Worm (Caenorhabditis elegans) whole organism, young adult: ENCODE results near the gene C26D10.4.

Source experiments
- B0336.3 ChIP-seq: fragments of 200-800 bp; sonication (Bioruptor generic); IDR thresholded peaks from 2 replicates; pipeline ENCODE4 v1.3.6; 2022; ENCODE audit warnings: missing genetic modification characterization, missing compliant biosample characterization
- C06A6.2 ChIP-seq: fragments of 200-800 bp; sonication (Bioruptor generic); conservative IDR thresholded peaks from 2 replicates; pipeline ENCODE4 v1.3.6; 2022; ENCODE audit warnings: missing genetic modification characterization, missing compliant biosample characterization
- C17E4.6 ChIP-seq: fragments of 200-800 bp; sonication (Bioruptor generic); IDR thresholded peaks from 2 replicates; pipeline ENCODE4 v1.3.6; 2022; ENCODE audit warnings: missing genetic modification reagents, missing genetic modification characterization, missing compliant biosample characterization
- F23B12.7 ChIP-seq: sonication (generic microtip); optimal IDR thresholded peaks from 2 replicates; lab custom pipeline; 2017; ENCODE audit warnings: missing genetic modification characterization, mild to moderate bottlenecking, missing compliant biosample characterization, antibody characterized with exemption, moderate library complexity; ENCODE audit not compliant: insufficient read depth
- F37B4.10 ChIP-seq: fragments of 200-800 bp; sonication (Bioruptor generic); IDR thresholded peaks from 2 replicates; pipeline ENCODE4 v1.3.6; 2022; ENCODE audit warnings: missing genetic modification characterization, missing compliant biosample characterization
- F57C9.4 ChIP-seq: sonication (generic microtip); optimal IDR thresholded peaks from 2 replicates; lab custom pipeline; 2017; ENCODE audit warnings: mild to moderate bottlenecking, missing genetic modification characterization, missing compliant biosample characterization
- Y53G8AR.9 ChIP-seq: fragments of 200-800 bp; sonication (Bioruptor generic); conservative IDR thresholded peaks from 2 replicates; pipeline ENCODE4 v1.3.6; 2022; ENCODE audit warnings: missing genetic modification reagents, missing genetic modification characterization, missing compliant biosample characterization
- Y56A3A.18 ChIP-seq: fragments of 200-800 bp; sonication (Bioruptor generic); IDR thresholded peaks from 2 replicates; pipeline ENCODE4 v1.3.6; 2022; ENCODE audit warnings: missing genetic modification reagents, missing genetic modification characterization, missing compliant biosample characterization
- Y79H2A.3 ChIP-seq: fragments of 200-800 bp; sonication (Bioruptor generic); conservative IDR thresholded peaks from 2 replicates; pipeline ENCODE4 v1.3.6; 2022; ENCODE audit warnings: missing genetic modification reagents, missing genetic modification characterization, missing compliant biosample characterization
- akir-1 ChIP-seq: fragments of 200-800 bp; sonication (Bioruptor generic); optimal IDR thresholded peaks from 2 replicates; lab custom pipeline; 2018; ENCODE audit warnings: mild to moderate bottlenecking, missing genetic modification characterization, moderate library complexity, missing compliant biosample characterization
- aptf-3 ChIP-seq: fragments of 200-800 bp; sonication (Bioruptor generic); IDR thresholded peaks from 2 replicates; pipeline ENCODE4 v1.3.6; 2022; ENCODE audit warnings: missing genetic modification characterization, missing compliant biosample characterization
- atf-7 ChIP-seq: sonication (generic microtip); optimal IDR thresholded peaks from 2 replicates; lab custom pipeline; 2017; ENCODE audit warnings: mild to moderate bottlenecking, missing genetic modification characterization, missing compliant biosample characterization
- attf-6 ChIP-seq: fragments of 200-800 bp; sonication (Bioruptor generic); IDR thresholded peaks from 2 replicates; pipeline ENCODE4 v1.3.6; 2022; ENCODE audit warnings: missing genetic modification reagents, missing genetic modification characterization, missing compliant biosample characterization
- ceh-27 ChIP-seq: fragments of 200-800 bp; sonication (Bioruptor generic); optimal IDR thresholded peaks from 2 replicates; lab custom pipeline; 2018; ENCODE audit warnings: mild to moderate bottlenecking, missing genetic modification characterization, moderate library complexity, missing compliant biosample characterization
- ceh-79 ChIP-seq: sonication (generic microtip); optimal IDR thresholded peaks from 2 replicates; lab custom pipeline; 2017; ENCODE audit warnings: mild to moderate bottlenecking, missing genetic modification characterization, missing compliant biosample characterization
- ceh-91 ChIP-seq: fragments of 200-800 bp; sonication (Bioruptor generic); IDR thresholded peaks from 2 replicates; pipeline ENCODE4 v1.3.6; 2022; ENCODE audit warnings: missing genetic modification reagents, missing genetic modification characterization, missing compliant biosample characterization
- die-1 ChIP-seq: sonication (generic microtip); optimal IDR thresholded peaks from 2 replicates; lab custom pipeline; 2016; ENCODE audit warnings: missing genotype, mild to moderate bottlenecking, missing genetic modification characterization, missing compliant biosample characterization
- dox-1 ChIP-seq: fragments of 200-800 bp; sonication (Bioruptor generic); IDR thresholded peaks from 2 replicates; pipeline ENCODE4 v1.3.6; 2022; ENCODE audit warnings: missing genetic modification reagents, missing genetic modification characterization, missing compliant biosample characterization
- egl-18 ChIP-seq: fragments of 200-800 bp; sonication (Bioruptor generic); IDR thresholded peaks from 2 replicates; pipeline ENCODE4 v1.3.6; 2022; ENCODE audit warnings: missing genetic modification reagents, missing genetic modification characterization, missing compliant biosample characterization
- ekl-4 ChIP-seq: fragments of 200-800 bp; sonication (Bioruptor generic); IDR thresholded peaks from 2 replicates; pipeline ENCODE4 v1.3.6; 2022; ENCODE audit warnings: missing genetic modification reagents, missing genetic modification characterization, missing compliant biosample characterization
- hlh-12 ChIP-seq: sonication (generic microtip); optimal IDR thresholded peaks from 2 replicates; lab custom pipeline; 2016; ENCODE audit warnings: missing genetic modification characterization, missing compliant biosample characterization
- hmg-1.2 ChIP-seq: fragments of 200-800 bp; sonication (Bioruptor generic); IDR thresholded peaks from 2 replicates; pipeline ENCODE4 v1.3.6; 2022; ENCODE audit warnings: missing genetic modification reagents, missing genetic modification characterization, missing compliant biosample characterization
- hrde-1 ChIP-seq: sonication (generic microtip); optimal IDR thresholded peaks from 2 replicates; lab custom pipeline; 2016; ENCODE audit warnings: missing genetic modification characterization, mild to moderate bottlenecking, missing compliant biosample characterization, moderate library complexity, missing genotype, missing genetic modification reagents, borderline replicate concordance
- lin-26 ChIP-seq: fragments of 200-800 bp; sonication (Bioruptor generic); IDR thresholded peaks from 2 replicates; pipeline ENCODE4 v1.3.6; 2022; ENCODE audit warnings: missing genetic modification reagents, missing genetic modification characterization, missing compliant biosample characterization
- lin-35 ChIP-seq, 3 experiments: fragments of 150-350 bp in 2 of 3; sonication (generic microtip) in 1 of 3; optimal IDR thresholded peaks; 2 replicates each; lab custom pipeline; 2014 to 2018; ENCODE audit warnings: missing biosample characterization in 3 of 3, missing genetic modification characterization in 3 of 3, missing genetic modification reagents in 3 of 3
- lin-54 ChIP-seq: fragments of 200-800 bp; sonication (Bioruptor generic); optimal IDR thresholded peaks from 2 replicates; lab custom pipeline; 2018; ENCODE audit warnings: mild to moderate bottlenecking, missing genetic modification characterization, missing compliant biosample characterization
- lsl-1 ChIP-seq: fragments of 200-800 bp; sonication (Bioruptor generic); optimal IDR thresholded peaks from 2 replicates; lab custom pipeline; 2018; ENCODE audit warnings: mild to moderate bottlenecking, missing genetic modification characterization, moderate library complexity, missing compliant biosample characterization
- madf-3 ChIP-seq: fragments of 200-800 bp; sonication (Bioruptor generic); IDR thresholded peaks from 2 replicates; pipeline ENCODE4 v1.3.6; 2022; ENCODE audit warnings: missing genetic modification reagents, missing genetic modification characterization, missing compliant biosample characterization
- madf-8 ChIP-seq: fragments of 200-800 bp; sonication (Bioruptor generic); conservative IDR thresholded peaks from 2 replicates; pipeline ENCODE4 v1.3.6; 2022; ENCODE audit warnings: missing genetic modification reagents, missing genetic modification characterization, missing compliant biosample characterization
- mcd-1 ChIP-seq: fragments of 200-800 bp; sonication (Bioruptor generic); IDR thresholded peaks from 2 replicates; pipeline ENCODE4 v1.3.6; 2022; ENCODE audit warnings: missing genetic modification reagents, missing genetic modification characterization, missing compliant biosample characterization
- nhr-179 ChIP-seq: sonication (generic microtip); optimal IDR thresholded peaks from 2 replicates; lab custom pipeline; 2016; ENCODE audit warnings: mild to moderate bottlenecking, missing genetic modification characterization, missing compliant biosample characterization
- nhr-27 ChIP-seq: fragments of 200-800 bp; sonication (Bioruptor generic); optimal IDR thresholded peaks from 2 replicates; lab custom pipeline; 2018; ENCODE audit warnings: mild to moderate bottlenecking, missing genetic modification characterization, moderate library complexity, missing compliant biosample characterization
- pbrm-1 ChIP-seq: fragments of 200-800 bp; sonication (Bioruptor generic); IDR thresholded peaks from 2 replicates; pipeline ENCODE4 v1.3.6; 2022; ENCODE audit warnings: missing genetic modification reagents, missing genetic modification characterization, missing compliant biosample characterization
- pha-4 ChIP-seq: fragments of 150-350 bp; sonication (generic microtip); optimal IDR thresholded peaks from 2 replicates; lab custom pipeline; 2014; ENCODE audit warnings: missing biosample characterization, missing genetic modification reagents, missing genetic modification characterization
- rcor-1 ChIP-seq: fragments of 200-800 bp; sonication (Bioruptor generic); IDR thresholded peaks from 2 replicates; pipeline ENCODE4 v1.3.6; 2022; ENCODE audit warnings: missing genetic modification reagents, missing genetic modification characterization, missing compliant biosample characterization
- rec-8 ChIP-seq, 2 experiments: sonication (generic microtip); optimal IDR thresholded peaks; 2 replicates each; lab custom pipeline; 2016; ENCODE audit warnings: mild to moderate bottlenecking in 2 of 2, missing genetic modification characterization in 2 of 2, missing genetic modification reagents in 2 of 2, missing genotype in 2 of 2, missing biosample characterization in 1 of 2, missing compliant biosample characterization in 1 of 2, moderate library complexity in 1 of 2
- snpc-1.1 ChIP-seq: sonication (generic microtip); optimal IDR thresholded peaks from 2 replicates; lab custom pipeline; 2017; ENCODE audit warnings: missing genetic modification characterization, mild to moderate bottlenecking, missing compliant biosample characterization, antibody characterized with exemption, moderate library complexity, missing genotype, missing genetic modification reagents; ENCODE audit not compliant: insufficient read depth
- snpc-4 ChIP-seq, 5 experiments: fragments of 150-350 bp in 1 of 5; sonication (generic microtip) in 4 of 5; optimal IDR thresholded peaks; 2 replicates each; lab custom pipeline; 2014 to 2018; ENCODE audit warnings: missing genetic modification characterization in 5 of 5, missing biosample characterization in 3 of 5, antibody characterized with exemption in 2 of 5, mild to moderate bottlenecking in 2 of 5, missing compliant biosample characterization in 2 of 5, missing genotype in 2 of 5, moderate library complexity in 2 of 5, missing genetic modification reagents in 1 of 5
- sptf-2 ChIP-seq: fragments of 200-800 bp; sonication (Bioruptor generic); optimal IDR thresholded peaks from 2 replicates; lab custom pipeline; 2018; ENCODE audit warnings: mild to moderate bottlenecking, missing genetic modification characterization, missing compliant biosample characterization
- unc-62 ChIP-seq: fragments of 150-350 bp; optimal IDR thresholded peaks from 2 replicates; lab custom pipeline; 2014; ENCODE audit warnings: missing biosample characterization, missing genetic modification reagents, missing genetic modification characterization
- xnd-1 ChIP-seq: sonication (generic microtip); optimal IDR thresholded peaks from 2 replicates; lab custom pipeline; 2016; ENCODE audit warnings: missing genotype, missing genetic modification reagents, missing genetic modification characterization, missing compliant biosample characterization
- zfh-2 ChIP-seq: fragments of 200-800 bp; sonication (Bioruptor generic); conservative IDR thresholded peaks from 2 replicates; pipeline ENCODE4 v1.3.6; 2022; ENCODE audit warnings: missing genetic modification reagents, missing genetic modification characterization, missing compliant biosample characterization
- ztf-26 ChIP-seq: sonication (generic microtip); optimal IDR thresholded peaks from 2 replicates; lab custom pipeline; 2017; ENCODE audit warnings: missing genetic modification characterization, missing compliant biosample characterization

The C26D10.4 gene

DNA sequence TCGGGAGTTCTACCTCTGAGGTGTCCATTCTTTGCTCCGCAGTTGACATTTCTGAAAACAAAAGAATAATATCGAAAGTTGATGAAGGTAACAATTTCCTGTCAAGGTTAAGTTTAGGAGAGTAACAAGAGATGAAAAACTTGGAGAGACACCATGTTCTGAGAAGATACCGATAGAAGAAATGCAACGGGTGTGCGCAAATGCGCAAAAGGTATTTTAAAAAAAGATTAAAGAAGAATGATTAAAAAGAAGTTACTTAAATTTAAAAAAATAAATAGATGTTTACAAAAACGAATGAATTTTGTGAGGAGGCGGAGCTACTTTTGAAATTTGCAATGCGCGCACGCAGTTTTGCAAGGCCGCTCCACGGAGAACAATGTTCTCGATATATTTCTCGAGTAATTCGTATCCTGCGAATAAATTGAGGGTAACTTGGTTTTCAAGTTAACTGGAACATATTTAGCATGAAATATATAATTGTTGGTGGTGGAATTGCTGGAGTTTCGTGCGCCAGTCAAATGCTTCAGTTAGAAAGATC, 4.5 kb upstream of the C26D10.4 start, which contains the start of the genes ran-3 and C26D10.3 (continued):
- TF ChIP-seq ztf-26 (tag; lab: Kevin White, UChicago): no peak
- TF ChIP-seq lin-26: 0 out of 2 replicates have a peak, but pooled peaks have one; percentile 10
- TF ChIP-seq ekl-4: no peak
- 0 out of 2 replicates have a peak, but pooled peaks have one; percentile 16 for TF ChIP-seq mcd-1 (GFP tag; lab: Robert Waterston, UW)
- TF ChIP-seq C17E4.6 (GFP tag; lab: Robert Waterston, UW): no peak
- 0 out of 2 replicates have a peak, but pooled peaks have one; percentile 25 for TF ChIP-seq dox-1 (GFP tag; lab: Robert Waterston, UW)
- peak; percentile 61 for TF ChIP-seq lin-54 (GFP tag; lab: Kevin White, UChicago)
- peak in 1 of 3 experiments; percentile 30 for TF ChIP-seq lin-35 (GFP tag; optimal IDR thresholded peaks at IDR 0.05; lab: Kevin White, UChicago)

DNA sequence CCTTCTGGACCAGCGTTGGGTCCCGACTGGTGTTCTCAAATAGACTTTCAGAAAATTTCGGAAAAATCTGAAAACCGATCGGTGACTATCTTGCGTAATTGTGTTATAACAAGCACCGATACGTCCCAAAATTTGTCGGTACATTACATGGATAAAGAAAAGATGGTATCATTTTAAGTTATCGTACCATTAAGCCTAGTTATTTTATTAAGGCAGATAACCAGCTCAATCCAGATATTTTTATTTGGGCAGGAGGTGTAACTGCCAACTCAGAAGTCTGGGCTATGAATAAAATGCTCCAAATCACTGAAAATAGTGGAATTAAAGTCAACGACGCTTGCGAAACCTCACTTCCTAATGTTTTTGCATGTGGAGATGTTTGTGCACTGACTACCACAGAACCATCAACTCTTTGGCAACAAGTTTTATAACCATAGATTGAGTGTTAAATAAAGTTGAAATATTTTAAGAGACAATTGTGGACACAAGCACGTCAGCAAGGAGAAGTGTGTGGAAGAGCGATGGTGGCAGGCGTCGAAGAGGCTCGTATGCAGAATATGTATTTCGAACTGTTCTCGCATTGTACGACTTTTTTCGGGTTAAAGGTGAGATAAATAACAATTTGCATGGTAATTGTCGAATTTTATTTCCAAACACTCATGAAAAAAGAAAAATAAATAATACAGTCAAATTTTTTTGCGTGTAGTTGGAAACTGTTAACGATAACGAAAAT, 3.2 kb upstream of the C26D10.4 start:
- no peak for TF ChIP-seq ceh-79
- TF ChIP-seq ceh-27 (GFP tag; lab: Kevin White, UChicago): no peak
- TF ChIP-seq hmg-1.2 (GFP tag; lab: Robert Waterston, UW): peak; percentile 10
- no peak for TF ChIP-seq akir-1
- peak; percentile 73 for TF ChIP-seq hrde-1 (tag; lab: Kevin White, UChicago)
- no peak for TF ChIP-seq ztf-26 (tag; lab: Kevin White, UChicago)
- TF ChIP-seq snpc-4 (GFP tag; optimal IDR thresholded peaks at IDR 0.05; lab: Kevin White, UChicago): peak; percentile 5
- TF ChIP-seq snpc-4 (tag; optimal IDR thresholded peaks at IDR 0.05; lab: Kevin White, UChicago): peak in 1 of 4 experiments; percentile 17
- TF ChIP-seq ceh-91 (GFP tag; lab: Robert Waterston, UW): no peak
- no peak for TF ChIP-seq Y56A3A.18 (GFP tag; lab: Robert Waterston, UW)
- no peak for TF ChIP-seq F37B4.10 (GFP tag; lab: Robert Waterston, UW)
- no peak for TF ChIP-seq madf-8
- no peak for TF ChIP-seq die-1 (tag; lab: Kevin White, UChicago)
- no peak for TF ChIP-seq atf-7 (tag; lab: Kevin White, UChicago)
- TF ChIP-seq pbrm-1 (GFP tag; lab: Robert Waterston, UW): no peak
- no peak for TF ChIP-seq unc-62 (GFP tag; lab: Kevin White, UChicago)
- TF ChIP-seq egl-18 (GFP tag; lab: Robert Waterston, UW): no peak
- TF ChIP-seq nhr-179 (tag; lab: Kevin White, UChicago): no peak
- no peak for TF ChIP-seq mcd-1 (GFP tag; lab: Robert Waterston, UW)
- TF ChIP-seq lsl-1: peak; percentile 3
- no peak for TF ChIP-seq C06A6.2 (GFP tag; lab: Robert Waterston, UW)
- no peak for TF ChIP-seq zfh-2 (GFP tag; lab: Robert Waterston, UW)
- 0 out of 2 replicates have a peak, but pooled peaks have one; percentile 42 for TF ChIP-seq rcor-1 (GFP tag; lab: Robert Waterston, UW)
- TF ChIP-seq nhr-27 (tag; lab: Kevin White, UChicago): no peak
- TF ChIP-seq madf-3 (GFP tag; lab: Robert Waterston, UW): peak; percentile 85
- no peak for TF ChIP-seq snpc-1.1 (tag; lab: Kevin White, UChicago)
- peak; percentile 43; the same call in 1 of the 2 replicates for TF ChIP-seq B0336.3 (GFP tag; lab: Robert Waterston, UW)
- TF ChIP-seq xnd-1 (tag; lab: Kevin White, UChicago): peak; percentile 2
- no peak for TF ChIP-seq F57C9.4 (tag; lab: Kevin White, UChicago)
- no peak for TF ChIP-seq hlh-12 (tag; lab: Kevin White, UChicago)
- no peak for TF ChIP-seq pha-4 (tag; lab: Kevin White, UChicago)
- peak; percentile 52; the same call in 1 of the 2 replicates for TF ChIP-seq Y79H2A.3 (GFP tag; lab: Robert Waterston, UW)
- no peak for TF ChIP-seq aptf-3
- peak in 1 of 2 experiments; percentile 17 for TF ChIP-seq rec-8 (tag; optimal IDR thresholded peaks at IDR 0.05; lab: Kevin White, UChicago)
- no peak for TF ChIP-seq sptf-2 (GFP tag; lab: Kevin White, UChicago)
- TF ChIP-seq Y53G8AR.9 (GFP tag; lab: Robert Waterston, UW): 0 out of 2 replicates have a peak, but pooled peaks have one; percentile 50
- TF ChIP-seq attf-6 (GFP tag; lab: Robert Waterston, UW): no peak
- TF ChIP-seq F23B12.7 (tag; lab: Kevin White, UChicago): no peak
